Fruit fly (Drosophila melanogaster): ENCODE data around the gene Pburs.

Pburs gene

dm6 chr2L:14372254-14372717 lies 44.8 kb downstream of the Pburs start (continued):
- peak; percentile 68 for TF ChIP-seq mam (GFP tag; optimal IDR thresholded peaks at IDR 0.05)
- no peak for TF ChIP-seq CG12104 (GFP tag; optimal IDR thresholded peaks at IDR 0.05)
- TF ChIP-seq nom (GFP tag; optimal IDR thresholded peaks at IDR 0.05) = no peak
- TF ChIP-seq lab (GFP tag; optimal IDR thresholded peaks at IDR 0.05) = peak; percentile 30
- no peak for TF ChIP-seq nerfin-1 (tag; optimal IDR thresholded peaks at IDR 0.05)
- peak; percentile 79 for TF ChIP-seq az2 (GFP tag; optimal IDR thresholded peaks at IDR 0.05)
- TF ChIP-seq pb (GFP tag; optimal IDR thresholded peaks at IDR 0.05) = no peak
- no peak for TF ChIP-seq BEAF-32 (GFP tag; optimal IDR thresholded peaks at IDR 0.05)
- no peak for TF ChIP-seq CG10654 (GFP tag; optimal IDR thresholded peaks at IDR 0.05)
- TF ChIP-seq abd-A (tag; optimal IDR thresholded peaks at IDR 0.05) = peak; percentile 93
- peak; percentile 25 for TF ChIP-seq caup (GFP tag; optimal IDR thresholded peaks at IDR 0.05; ENCODE audit: severe bottlenecking)
- peak; percentile 35 for TF ChIP-seq CG3838 (GFP tag; optimal IDR thresholded peaks at IDR 0.05)
- no peak for TF ChIP-seq Tbp (GFP tag; optimal IDR thresholded peaks at IDR 0.05)
- no peak for TF ChIP-seq Fer2 (tag; optimal IDR thresholded peaks at IDR 0.05)
- no peak for TF ChIP-seq lbe (GFP tag; optimal IDR thresholded peaks at IDR 0.05)
- no peak for TF ChIP-seq lov (optimal IDR thresholded peaks at IDR 0.05)
- TF ChIP-seq lov (GFP tag; IDR thresholded peaks at IDR 0.05) = no peak
- no peak for TF ChIP-seq chinmo (GFP tag; IDR thresholded peaks at IDR 0.05; ENCODE audit: partially characterized antibody)
- peak; percentile 42 for TF ChIP-seq CG18011 (GFP tag; optimal IDR thresholded peaks at IDR 0.05)
- peak; percentile 70 for TF ChIP-seq fd3F (GFP tag; optimal IDR thresholded peaks at IDR 0.05)
- peak; percentile 43 for TF ChIP-seq CG18599 (GFP tag; optimal IDR thresholded peaks at IDR 0.05)
- TF ChIP-seq sqz (GFP tag; optimal IDR thresholded peaks at IDR 0.05) = no peak
- peak; percentile 71 for TF ChIP-seq Oaz (GFP tag; IDR thresholded peaks at IDR 0.05)
- no peak for TF ChIP-seq CG42726 (GFP tag; IDR thresholded peaks at IDR 0.05; ENCODE audit: partially characterized antibody)
- TF ChIP-seq fd64A (GFP tag; optimal IDR thresholded peaks at IDR 0.05) = no peak
- no peak for TF ChIP-seq pnt (GFP tag; optimal IDR thresholded peaks at IDR 0.05)
- TF ChIP-seq cato (GFP tag; optimal IDR thresholded peaks at IDR 0.05; ENCODE audit: borderline replicate concordance) = no peak
- no peak for TF ChIP-seq Opbp (GFP tag; IDR thresholded peaks at IDR 0.05; ENCODE audit: partially characterized antibody)
- peak; percentile 31; the same call in 1 of the 2 replicates for TF ChIP-seq Taf1 (GFP tag; IDR thresholded peaks at IDR 0.05)
- 0 out of 2 replicates have a peak, but pooled peaks have one; percentile 12 for TF ChIP-seq CkIIα-i1 (GFP tag; IDR thresholded peaks at IDR 0.05)
- peak; percentile 41 for TF ChIP-seq Chrac-16 (GFP tag; optimal IDR thresholded peaks at IDR 0.05)
- peak; percentile 61 for TF ChIP-seq CG1529 (GFP tag; optimal IDR thresholded peaks at IDR 0.05)
- peak in 1 of 2 experiments; percentile 28 for TF ChIP-seq Hr78 (GFP tag; optimal IDR thresholded peaks at IDR 0.05)
- no peak for TF ChIP-seq crol (GFP tag; IDR thresholded peaks at IDR 0.05)
- TF ChIP-seq tin (GFP tag; optimal IDR thresholded peaks at IDR 0.05) = no peak
- no peak for TF ChIP-seq exex (tag; optimal IDR thresholded peaks at IDR 0.05)
- TF ChIP-seq CG6854 (GFP tag; optimal IDR thresholded peaks at IDR 0.05) = no peak
- TF ChIP-seq ato (GFP tag; IDR thresholded peaks at IDR 0.05; ENCODE audit: partially characterized antibody) = no peak
- TF ChIP-seq prd (optimal IDR thresholded peaks at IDR 0.05) = no peak
- TF ChIP-seq prd (GFP tag; IDR thresholded peaks at IDR 0.05) = peak; percentile 74
- TF ChIP-seq CG12659 (GFP tag; optimal IDR thresholded peaks at IDR 0.05) = peak; percentile 79
- peak; percentile 49 for TF ChIP-seq CG31441 (GFP tag; IDR thresholded peaks at IDR 0.05)
- TF ChIP-seq zen (tag; optimal IDR thresholded peaks at IDR 0.05) = no peak
- no peak for TF ChIP-seq Lpt (GFP tag; optimal IDR thresholded peaks at IDR 0.05)
- TF ChIP-seq Doc3 (GFP tag; IDR thresholded peaks at IDR 0.05; ENCODE audit: partially characterized antibody) = no peak
- peak; percentile 82 for TF ChIP-seq zfh1 (GFP tag; IDR thresholded peaks at IDR 0.05)
- no peak for TF ChIP-seq CG8359 (GFP tag; optimal IDR thresholded peaks at IDR 0.05; ENCODE audit: borderline replicate concordance)
- TF ChIP-seq odd (GFP tag; optimal IDR thresholded peaks at IDR 0.05) = peak; percentile 34
- TF ChIP-seq Max (GFP tag; optimal IDR thresholded peaks at IDR 0.05) = no peak
- TF ChIP-seq Rfx (GFP tag; IDR thresholded peaks at IDR 0.05) = peak; percentile 93
